Worm (Caenorhabditis elegans) whole organism, early embryonic: ENCODE measurements around the gene rop-1.

Source experiments
- B0310.2 ChIP-seq: sonication (generic microtip); optimal IDR thresholded peaks from 2 replicates; lab custom pipeline; 2016; ENCODE audit warnings: mild to moderate bottlenecking, missing genetic modification characterization, missing compliant biosample characterization
- F13C5.2 ChIP-seq: sonication (generic microtip); optimal IDR thresholded peaks from 2 replicates; lab custom pipeline; 2017; ENCODE audit warnings: mild to moderate bottlenecking, missing genetic modification characterization, inconsistent platforms, missing compliant biosample characterization
- aly-1 ChIP-seq: sonication (generic microtip); optimal IDR thresholded peaks from 2 replicates; lab custom pipeline; 2016; ENCODE audit warnings: missing genetic modification characterization, missing compliant biosample characterization
- ama-1 ChIP-seq: fragments of 150-350 bp; optimal IDR thresholded peaks from 2 replicates; lab custom pipeline; 2014
- ceh-13 ChIP-seq: fragments of 200-800 bp; sonication (Bioruptor generic); optimal IDR thresholded peaks from 2 replicates; lab custom pipeline; 2018; ENCODE audit warnings: mild to moderate bottlenecking, missing genetic modification characterization, missing compliant biosample characterization
- ceh-36 ChIP-seq: sonication (generic microtip); optimal IDR thresholded peaks from 2 replicates; lab custom pipeline; 2016; ENCODE audit warnings: missing genetic modification characterization, inconsistent platforms, missing compliant biosample characterization
- ets-7 ChIP-seq: sonication (generic microtip); optimal IDR thresholded peaks from 2 replicates; lab custom pipeline; 2016; ENCODE audit warnings: missing genotype, missing genetic modification characterization, missing compliant biosample characterization
- flt-1 ChIP-seq: fragments of 200-800 bp; sonication (Bioruptor generic); IDR thresholded peaks from 2 replicates; pipeline ENCODE4 v1.3.6; 2022; ENCODE audit warnings: missing genetic modification characterization, missing compliant biosample characterization
- hmbx-1 ChIP-seq: sonication (generic microtip); optimal IDR thresholded peaks from 2 replicates; lab custom pipeline; 2016; ENCODE audit warnings: mild to moderate bottlenecking, missing genetic modification characterization, missing compliant biosample characterization
- hmg-4 ChIP-seq: fragments of 200-800 bp; sonication (Bioruptor generic); optimal IDR thresholded peaks from 2 replicates; lab custom pipeline; 2018; ENCODE audit warnings: mild to moderate bottlenecking, missing genetic modification characterization, missing compliant biosample characterization
- hnd-1 ChIP-seq: sonication (generic microtip); optimal IDR thresholded peaks from 2 replicates; lab custom pipeline; 2016; ENCODE audit warnings: missing genetic modification characterization, missing compliant biosample characterization
- pes-1 ChIP-seq: fragments of 200-800 bp; sonication (Bioruptor generic); IDR thresholded peaks from 2 replicates; pipeline ENCODE4 v1.3.6; 2022; ENCODE audit warnings: missing genetic modification reagents, missing genetic modification characterization, missing compliant biosample characterization
- scrt-1 ChIP-seq: fragments of 200-800 bp; sonication (Bioruptor generic); IDR thresholded peaks from 2 replicates; pipeline ENCODE4 v1.3.6; 2022; ENCODE audit warnings: missing genetic modification characterization, missing compliant biosample characterization
- sea-1 ChIP-seq: fragments of 200-800 bp; sonication (Bioruptor generic); conservative IDR thresholded peaks from 2 replicates; pipeline ENCODE4 v1.3.6; 2022; ENCODE audit warnings: missing genetic modification characterization, missing compliant biosample characterization
- tbx-11 ChIP-seq: fragments of 200-800 bp; sonication (Bioruptor generic); IDR thresholded peaks from 2 replicates; pipeline ENCODE4 v1.3.6; 2022; ENCODE audit warnings: missing genetic modification characterization, missing compliant biosample characterization
- tbx-37 ChIP-seq: fragments of 200-800 bp; sonication (Bioruptor generic); conservative IDR thresholded peaks from 2 replicates; pipeline ENCODE4 v1.3.6; 2022; ENCODE audit warnings: missing genetic modification reagents, missing genetic modification characterization, missing compliant biosample characterization
- tra-4 ChIP-seq: sonication (generic microtip); optimal IDR thresholded peaks from 2 replicates; lab custom pipeline; 2017; ENCODE audit warnings: missing genetic modification characterization, missing compliant biosample characterization

Gene rop-1

ce11 chrV:10228360-10228759 lies 26.5 kb downstream of the rop-1 start, which contains the start of gene fipr-4:
fipr-4 (minus strand) TSS chrV:10228460.
- TF ChIP-seq tbx-11 (no peak), pes-1 (no peak), flt-1 (GFP tag; lab: Robert Waterston, UW) (no peak), scrt-1 (GFP tag; lab: Robert Waterston, UW) (no peak), sea-1 (GFP tag; lab: Robert Waterston, UW) (no peak), aly-1 (tag; lab: Kevin White, UChicago) (no peak), tra-4 (tag; lab: Kevin White, UChicago) (no peak), hmg-4 (GFP tag; lab: Kevin White, UChicago) (no peak), F13C5.2 (no peak), ceh-13 (GFP tag; lab: Kevin White, UChicago) (no peak), B0310.2 (tag; lab: Kevin White, UChicago) (no peak), ama-1 (no peak), ets-7 (tag; lab: Kevin White, UChicago) (no peak), hmbx-1 (tag; lab: Kevin White, UChicago) (no peak), ceh-36 (no peak), hnd-1 (no peak), tbx-37 (no peak)

DNA sequence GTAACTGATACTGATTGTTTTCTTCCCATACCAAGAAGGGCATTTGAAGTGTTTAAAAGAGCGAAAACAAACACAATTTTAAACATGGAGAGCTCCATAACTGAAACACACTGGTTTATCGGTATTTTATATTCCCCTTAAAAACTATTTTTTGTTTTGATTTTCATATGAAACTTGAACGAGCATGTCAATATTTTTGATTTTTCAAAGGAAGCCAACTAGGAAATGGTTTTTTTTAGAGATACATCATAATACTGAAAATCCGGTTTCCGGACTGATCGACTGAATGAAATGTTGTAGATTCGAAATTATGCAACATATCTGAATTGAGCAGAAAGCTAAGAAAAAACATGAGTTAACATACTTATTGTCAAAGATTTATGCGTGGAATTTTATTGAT lies 27.5 kb downstream of the rop-1 start, which contains the start of gene ttr-19:
ttr-19 (minus strand) TSS at position 101 of the 400 bp plus-strand sequence.
- TF ChIP-seq F13C5.2 = no peak
- TF ChIP-seq ceh-13 (GFP tag; lab: Kevin White, UChicago) = no peak
- no peak for TF ChIP-seq hmbx-1 (tag; lab: Kevin White, UChicago)
- no peak for TF ChIP-seq tbx-37
- no peak for TF ChIP-seq flt-1 (GFP tag; lab: Robert Waterston, UW)
- no peak for TF ChIP-seq ama-1
- TF ChIP-seq ets-7 (tag; lab: Kevin White, UChicago) = no peak
- no peak for TF ChIP-seq ceh-36
- no peak for TF ChIP-seq aly-1 (tag; lab: Kevin White, UChicago)
- TF ChIP-seq tbx-11 = no peak
- no peak for TF ChIP-seq sea-1 (GFP tag; lab: Robert Waterston, UW)
- TF ChIP-seq B0310.2 (tag; lab: Kevin White, UChicago) = no peak
- no peak for TF ChIP-seq hnd-1
- no peak for TF ChIP-seq hmg-4 (GFP tag; lab: Kevin White, UChicago)
- TF ChIP-seq tra-4 (tag; lab: Kevin White, UChicago) = no peak
- no peak for TF ChIP-seq scrt-1 (GFP tag; lab: Robert Waterston, UW)
- no peak for TF ChIP-seq pes-1

DNA sequence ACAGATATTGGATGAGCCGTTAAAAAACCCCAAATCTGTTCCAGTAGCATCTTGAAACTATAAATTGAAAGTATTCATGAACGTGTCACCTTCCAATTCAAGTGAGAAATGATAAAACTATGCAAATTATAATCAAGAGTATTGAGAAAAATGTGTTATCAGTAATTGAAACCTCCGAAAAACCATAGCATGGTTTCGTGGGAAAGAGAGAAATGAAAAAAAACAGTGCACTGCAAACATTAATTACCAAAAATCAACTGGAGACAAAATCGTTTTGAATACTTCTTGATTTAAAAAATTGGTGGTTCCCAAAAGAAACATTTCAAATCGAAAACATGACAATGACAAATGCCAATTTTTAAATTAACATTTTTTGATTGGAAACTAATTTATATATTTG lies 29.2 kb downstream of the rop-1 start, which contains the start of gene daf-36:
daf-36 (minus strand) TSS at position 101 of the 400 bp plus-strand sequence.
- TF ChIP-seq B0310.2 (tag; lab: Kevin White, UChicago) (no peak), tbx-11 (no peak), hmg-4 (GFP tag; lab: Kevin White, UChicago) (no peak), sea-1 (GFP tag; lab: Robert Waterston, UW) (no peak), hmbx-1 (tag; lab: Kevin White, UChicago) (no peak), tra-4 (tag; lab: Kevin White, UChicago) (no peak), hnd-1 (no peak), flt-1 (GFP tag; lab: Robert Waterston, UW) (no peak), aly-1 (tag; lab: Kevin White, UChicago) (no peak), tbx-37 (no peak), scrt-1 (GFP tag; lab: Robert Waterston, UW) (no peak), ceh-13 (GFP tag; lab: Kevin White, UChicago) (no peak), ceh-36 (no peak), ets-7 (tag; lab: Kevin White, UChicago) (no peak), F13C5.2 (no peak)

- TF ChIP-seq tbx-37 (no peak), ceh-13 (GFP tag; lab: Kevin White, UChicago) (no peak), tra-4 (tag; lab: Kevin White, UChicago) (no peak), ets-7 (tag; lab: Kevin White, UChicago) (no peak), B0310.2 (tag; lab: Kevin White, UChicago) (no peak), hmg-4 (GFP tag; lab: Kevin White, UChicago) (no peak), hmbx-1 (tag; lab: Kevin White, UChicago) (no peak), hnd-1 (no peak), ceh-36 (no peak), aly-1 (tag; lab: Kevin White, UChicago) (no peak), pes-1 (no peak), sea-1 (GFP tag; lab: Robert Waterston, UW) (no peak), scrt-1 (GFP tag; lab: Robert Waterston, UW) (no peak), tbx-11 (no peak)
Measured at ce11 chrV:10224619-10225018, 30.2 kb downstream of the rop-1 start.

- TF ChIP-seq ceh-13 (GFP tag; lab: Kevin White, UChicago) (no peak), tra-4 (tag; lab: Kevin White, UChicago) (no peak), aly-1 (tag; lab: Kevin White, UChicago) (no peak), ceh-36 (no peak), hmbx-1 (tag; lab: Kevin White, UChicago) (no peak), hnd-1 (no peak), B0310.2 (tag; lab: Kevin White, UChicago) (no peak), sea-1 (GFP tag; lab: Robert Waterston, UW) (no peak), ama-1 (no peak), hmg-4 (GFP tag; lab: Kevin White, UChicago) (no peak), F13C5.2 (no peak), tbx-37 (no peak)
Measured at ce11 chrV:10222007-10222406, 32.8 kb downstream of the rop-1 start, which contains the start of gene C12D8.20. C12D8.20 (plus strand) TSS chrV:10222307.

ce11 chrV:10221317-10221716 lies 33.5 kb downstream of the rop-1 start, which contains the start of the genes fipr-5 and fipr-9:
fipr-5 (minus strand) TSS chrV:10221417.
fipr-9 (plus strand) TSS chrV:10221662.
- TF ChIP-seq B0310.2 (tag; lab: Kevin White, UChicago) = no peak
- no peak for TF ChIP-seq ceh-13 (GFP tag; lab: Kevin White, UChicago)
- no peak for TF ChIP-seq ceh-36
- TF ChIP-seq sea-1 (GFP tag; lab: Robert Waterston, UW) = no peak
- TF ChIP-seq ets-7 (tag; lab: Kevin White, UChicago) = no peak
- TF ChIP-seq tra-4 (tag; lab: Kevin White, UChicago) = no peak

- no peak for TF ChIP-seq aly-1 (tag; lab: Kevin White, UChicago)
- no peak for TF ChIP-seq ceh-36
- TF ChIP-seq tbx-37 = no peak
- no peak for TF ChIP-seq hmbx-1 (tag; lab: Kevin White, UChicago)
- no peak for TF ChIP-seq tbx-11
- no peak for TF ChIP-seq ets-7 (tag; lab: Kevin White, UChicago)
- TF ChIP-seq hmg-4 (GFP tag; lab: Kevin White, UChicago) = no peak
- no peak for TF ChIP-seq hnd-1
- TF ChIP-seq flt-1 (GFP tag; lab: Robert Waterston, UW) = no peak
- TF ChIP-seq B0310.2 (tag; lab: Kevin White, UChicago) = no peak
- no peak for TF ChIP-seq scrt-1 (GFP tag; lab: Robert Waterston, UW)
- TF ChIP-seq ceh-13 (GFP tag; lab: Kevin White, UChicago) = no peak
- TF ChIP-seq F13C5.2 = no peak
- TF ChIP-seq sea-1 (GFP tag; lab: Robert Waterston, UW) = no peak
- TF ChIP-seq tra-4 (tag; lab: Kevin White, UChicago) = no peak
- TF ChIP-seq pes-1 = no peak
Measured at ce11 chrV:10220605-10221004, 34.2 kb downstream of the rop-1 start, which contains the start of gene C12D8.13. C12D8.13 (minus strand) TSS chrV:10220705.
